Fruit fly (Drosophila melanogaster): Measurements from ENCODE around the gene snRNP-U1-C.

The snRNP-U1-C gene

dm6 chr3R:19017318-19018043 lies 34.0 kb upstream of the snRNP-U1-C start (continued):
- TF ChIP-seq CG32772 (GFP tag; IDR thresholded peaks at IDR 0.05) = no peak
- TF ChIP-seq Rfx (GFP tag; IDR thresholded peaks at IDR 0.05) = peak; percentile 47
- peak; percentile 49 for TF ChIP-seq Dp (GFP tag; optimal IDR thresholded peaks at IDR 0.05)
- TF ChIP-seq Deaf1 (tag; optimal IDR thresholded peaks at IDR 0.05) = peak; percentile 97
- TF ChIP-seq CG32532 (GFP tag; IDR thresholded peaks at IDR 0.05) = peak; percentile 18; the same call in 1 of the 2 replicates
- peak; percentile 7 for TF ChIP-seq scrt (GFP tag; optimal IDR thresholded peaks at IDR 0.05)
- TF ChIP-seq da (GFP tag; optimal IDR thresholded peaks at IDR 0.05) = peak; percentile 19
- peak; percentile 82 for TF ChIP-seq crol (GFP tag; IDR thresholded peaks at IDR 0.05)
- TF ChIP-seq CG9437 (GFP tag; optimal IDR thresholded peaks at IDR 0.05) = peak; percentile 84
- peak; percentile 80 for TF ChIP-seq pros (GFP tag; optimal IDR thresholded peaks at IDR 0.05)
- TF ChIP-seq CG15514 (GFP tag; optimal IDR thresholded peaks at IDR 0.05) = peak; percentile 98
- peak; percentile 42; the same call in 2 of the 3 replicates for TF ChIP-seq row (GFP tag; IDR thresholded peaks at IDR 0.05)
- TF ChIP-seq CTCF (GFP tag; optimal IDR thresholded peaks at IDR 0.05) = peak; percentile 85
- TF ChIP-seq CG10543 (GFP tag; optimal IDR thresholded peaks at IDR 0.05) = peak; percentile 3
- TF ChIP-seq CG12155 (GFP tag; optimal IDR thresholded peaks at IDR 0.05) = peak; percentile 25
- peak; percentile 61 for TF ChIP-seq Med (GFP tag)
- TF ChIP-seq Hr51 (GFP tag; optimal IDR thresholded peaks at IDR 0.05) = peak in 1 of 2 experiments; percentile 54
- peak; percentile 10 for TF ChIP-seq Fer1 (GFP tag; optimal IDR thresholded peaks at IDR 0.05)
- no peak for TF ChIP-seq stwl (tag; optimal IDR thresholded peaks at IDR 0.05)
- peak; percentile 84 for TF ChIP-seq seq (GFP tag; IDR thresholded peaks at IDR 0.05)
- TF ChIP-seq lmd (GFP tag; IDR thresholded peaks at IDR 0.05) = no peak
- TF ChIP-seq E2f2 (GFP tag; IDR thresholded peaks at IDR 0.05) = peak; percentile 64
- TF ChIP-seq sens (GFP tag) = no peak
- TF ChIP-seq Pdp1 (GFP tag; optimal IDR thresholded peaks at IDR 0.05) = peak in 1 of 2 experiments; percentile 48
- TF ChIP-seq Hmr (GFP tag; optimal IDR thresholded peaks at IDR 0.05) = peak; percentile 3
- TF ChIP-seq CG4360 (GFP tag; IDR thresholded peaks at IDR 0.05) = peak; percentile 87
- peak; percentile 83 for TF ChIP-seq CG10431 (GFP tag; optimal IDR thresholded peaks at IDR 0.05)
- TF ChIP-seq chm (GFP tag; IDR thresholded peaks at IDR 0.05) = no peak
- no peak for TF ChIP-seq Max (GFP tag; optimal IDR thresholded peaks at IDR 0.05)
- 0 out of 2 replicates have a peak, but pooled peaks have one; percentile 15 for TF ChIP-seq CG4404 (GFP tag; IDR thresholded peaks at IDR 0.05)
- peak; percentile 41; the same call in 1 of the 4 replicates for TF ChIP-seq Dll (GFP tag; IDR thresholded peaks at IDR 0.05; ENCODE audit: partially characterized antibody)
- TF ChIP-seq bcd (GFP tag; optimal IDR thresholded peaks at IDR 0.05) = no peak
- TF ChIP-seq CG34224 (GFP tag; IDR thresholded peaks at IDR 0.05; ENCODE audit: partially characterized antibody) = 0 out of 3 replicates have a peak, but pooled peaks have one; percentile 9
- TF ChIP-seq ase (GFP tag; IDR thresholded peaks at IDR 0.05) = peak; percentile 53; the same call in 1 of the 3 replicates
- TF ChIP-seq ewg (GFP tag; optimal IDR thresholded peaks at IDR 0.05) = peak; percentile 95
- peak; percentile 97 for TF ChIP-seq nerfin-1 (tag; optimal IDR thresholded peaks at IDR 0.05)
- no peak for TF ChIP-seq CG11456 (GFP tag; IDR thresholded peaks at IDR 0.05)
- TF ChIP-seq chinmo (GFP tag; IDR thresholded peaks at IDR 0.05; ENCODE audit: partially characterized antibody) = 0 out of 4 replicates have a peak, but pooled peaks have one; percentile 39

- TF ChIP-seq CG11695 (GFP tag; IDR thresholded peaks at IDR 0.05) (no peak), Trl (optimal IDR thresholded peaks at IDR 0.05) (peak in 1 of 2 experiments; percentile 57), Trl (GFP tag; optimal IDR thresholded peaks at IDR 0.05) (no peak), sd (tag; optimal IDR thresholded peaks at IDR 0.05) (peak; percentile 67), slp2 (GFP tag; optimal IDR thresholded peaks at IDR 0.05) (no peak), sens (GFP tag) (peak; percentile 60), CG8388 (GFP tag; optimal IDR thresholded peaks at IDR 0.05) (no peak)
Measured at dm6 chr3R:19015423-19015810, 32.0 kb upstream of the snRNP-U1-C start.

Measured in whole organism, embryonic.